Fruit fly (Drosophila melanogaster) whole organism, embryonic: Measurements from ENCODE around the gene Dpm3.

Source experiments
- Asciz ChIP-seq: fragments of 200-800 bp; sonication (Bioruptor generic); optimal IDR thresholded peaks from 2 replicates; lab custom pipeline; 2017; ENCODE audit warnings: missing biosample characterization, mild to moderate bottlenecking, missing genetic modification characterization, missing genetic modification reagents
- B-H2 ChIP-seq: fragments of 200-800 bp; sonication (Bioruptor generic); optimal IDR thresholded peaks from 2 replicates; lab custom pipeline; 2018; ENCODE audit warnings: missing biosample characterization, mild to moderate bottlenecking, missing genetic modification characterization
- CG10462 ChIP-seq: fragments of 200-800 bp; sonication (Bioruptor generic); optimal IDR thresholded peaks from 2 replicates; lab custom pipeline; 2016; ENCODE audit warnings: missing biosample characterization, missing genetic modification characterization
- CG10979 ChIP-seq: fragments of 200-800 bp; sonication (Bioruptor generic); optimal IDR thresholded peaks from 2 replicates; lab custom pipeline; 2018; ENCODE audit warnings: missing biosample characterization, mild to moderate bottlenecking, missing genetic modification characterization, moderate library complexity
- CG1602 ChIP-seq: fragments of 200-800 bp; sonication (Bioruptor generic); optimal IDR thresholded peaks from 3 replicates; lab custom pipeline; 2016; ENCODE audit warnings: missing biosample characterization, missing genetic modification characterization
- CG17802 ChIP-seq: fragments of 200-800 bp; sonication (Bioruptor generic); optimal IDR thresholded peaks from 2 replicates; lab custom pipeline; 2018; ENCODE audit warnings: missing biosample characterization, mild to moderate bottlenecking, missing genetic modification characterization, moderate library complexity
- CG2120 ChIP-seq: fragments of 200-800 bp; sonication (Bioruptor generic); optimal IDR thresholded peaks from 3 replicates; lab custom pipeline; 2016; ENCODE audit warnings: missing biosample characterization, missing genetic modification characterization
- CG2202 ChIP-seq: fragments of 200-800 bp; sonication (Bioruptor generic); optimal IDR thresholded peaks from 2 replicates; lab custom pipeline; 2018; ENCODE audit warnings: missing biosample characterization, mild to moderate bottlenecking, missing genetic modification characterization
- CG2678 ChIP-seq: fragments of 200-800 bp; sonication (Bioruptor generic); optimal IDR thresholded peaks from 3 replicates; lab custom pipeline; 2019; ENCODE audit warnings: missing biosample characterization, mild to moderate bottlenecking, missing genetic modification characterization, moderate library complexity
- CG30403 ChIP-seq: fragments of 200-800 bp; sonication (Bioruptor generic); optimal IDR thresholded peaks from 3 replicates; lab custom pipeline; 2016; ENCODE audit warnings: missing biosample characterization, missing genetic modification characterization
- CG31441 ChIP-seq: fragments of 200-800 bp; sonication (Bioruptor generic); IDR thresholded peaks from 2 replicates; pipeline ENCODE4 v1.3.6; 2022; ENCODE audit warnings: missing biosample characterization, missing genetic modification characterization
- CG3281 ChIP-seq: fragments of 200-800 bp; sonication (Bioruptor generic); optimal IDR thresholded peaks from 3 replicates; lab custom pipeline; 2017; ENCODE audit warnings: missing biosample characterization, mild to moderate bottlenecking, missing genetic modification characterization
- CG33213 ChIP-seq: fragments of 200-800 bp; sonication (Bioruptor generic); optimal IDR thresholded peaks from 3 replicates; lab custom pipeline; 2016; ENCODE audit warnings: missing biosample characterization, missing genetic modification characterization
- CG34422 ChIP-seq: fragments of 200-800 bp; sonication (Bioruptor generic); IDR thresholded peaks from 3 replicates; pipeline ENCODE4 v1.3.6; 2022; ENCODE audit warnings: missing biosample characterization, missing genetic modification characterization
- CG6689 ChIP-seq: fragments of 200-800 bp; sonication (Bioruptor generic); IDR thresholded peaks from 2 replicates; pipeline ENCODE4 v1.3.6; 2022; ENCODE audit warnings: missing biosample characterization, missing genetic modification characterization
- CG7963 ChIP-seq: fragments of 200-800 bp; sonication (Bioruptor generic); IDR thresholded peaks from 3 replicates; pipeline ENCODE4 v1.3.6; 2022; ENCODE audit warnings: missing biosample characterization, missing genetic modification characterization; ENCODE audit not compliant: partially characterized antibody
- CG8478 ChIP-seq: fragments of >200 bp; optimal IDR thresholded peaks from 2 replicates; lab custom pipeline; 2018
- CTCF ChIP-seq: fragments of 200-800 bp; sonication (Bioruptor generic); optimal IDR thresholded peaks from 2 replicates; lab custom pipeline; 2017; ENCODE audit warnings: missing biosample characterization, mild to moderate bottlenecking, missing genetic modification characterization, moderate library complexity
- CoRest ChIP-seq: fragments of 200-800 bp; sonication (Bioruptor generic); optimal IDR thresholded peaks from 3 replicates; lab custom pipeline; 2018; ENCODE audit warnings: missing biosample characterization, mild to moderate bottlenecking, missing genetic modification characterization, moderate library complexity
- D19B ChIP-seq: fragments of 200-800 bp; sonication (Bioruptor generic); optimal IDR thresholded peaks from 2 replicates; lab custom pipeline; 2017; ENCODE audit warnings: missing biosample characterization, mild to moderate bottlenecking, missing genetic modification characterization
- Dp ChIP-seq: fragments of 200-800 bp; sonication (Bioruptor generic); optimal IDR thresholded peaks from 2 replicates; lab custom pipeline; 2018; ENCODE audit warnings: missing biosample characterization, mild to moderate bottlenecking, missing genetic modification characterization, moderate library complexity
- E2f1 ChIP-seq: fragments of 200-800 bp; sonication (Bioruptor generic); IDR thresholded peaks from 2 replicates; pipeline ENCODE4 v1.3.6; 2022; ENCODE audit warnings: missing biosample characterization, missing genetic modification characterization
- Fer3 ChIP-seq: fragments of 200-800 bp; sonication (Bioruptor generic); optimal IDR thresholded peaks from 2 replicates; lab custom pipeline; 2018; ENCODE audit warnings: missing biosample characterization, mild to moderate bottlenecking, missing genetic modification characterization, moderate library complexity
- GATAe ChIP-seq: fragments of 200-800 bp; sonication (Bioruptor generic); conservative IDR thresholded peaks from 2 replicates; pipeline ENCODE4 v1.3.6; 2022; ENCODE audit warnings: missing biosample characterization, missing genetic modification characterization
- Hmx ChIP-seq: fragments of 200-800 bp; sonication (Bioruptor generic); optimal IDR thresholded peaks from 2 replicates; lab custom pipeline; 2016; ENCODE audit warnings: missing biosample characterization, missing genetic modification characterization
- MBD-R2 ChIP-seq: fragments of 200-800 bp; sonication (Bioruptor generic); IDR thresholded peaks from 2 replicates; pipeline ENCODE4 v1.3.6; 2022; ENCODE audit warnings: missing biosample characterization, missing genetic modification characterization
- Meics ChIP-seq: fragments of 200-800 bp; sonication (Bioruptor generic); optimal IDR thresholded peaks from 2 replicates; lab custom pipeline; 2017; ENCODE audit warnings: missing biosample characterization, mild to moderate bottlenecking, missing genetic modification characterization
- NfI ChIP-seq: fragments of 200-800 bp; sonication (Bioruptor generic); optimal IDR thresholded peaks from 3 replicates; lab custom pipeline; 2018; ENCODE audit warnings: missing biosample characterization, mild to moderate bottlenecking, missing genetic modification characterization, moderate library complexity
- Optix ChIP-seq: fragments of 200-800 bp; sonication (Bioruptor generic); IDR thresholded peaks from 3 replicates; pipeline ENCODE4 v1.3.6; 2022; ENCODE audit warnings: missing biosample characterization, missing genetic modification characterization
- Pdp1 ChIP-seq, 2 experiments: fragments of 200-800 bp; sonication (Bioruptor generic); optimal IDR thresholded peaks; 3 replicates each; lab custom pipeline; 2016; ENCODE audit warnings: missing biosample characterization in 2 of 2, missing genetic modification characterization in 2 of 2, mild to moderate bottlenecking in 1 of 2, moderate library complexity in 1 of 2
- Six4 ChIP-seq: fragments of 200-800 bp; sonication (Bioruptor generic); optimal IDR thresholded peaks from 2 replicates; lab custom pipeline; 2016; ENCODE audit warnings: missing biosample characterization, missing genetic modification characterization
- Ssrp ChIP-seq: fragments of 200-800 bp; sonication (Bioruptor generic); optimal IDR thresholded peaks from 2 replicates; lab custom pipeline; 2018; ENCODE audit warnings: missing biosample characterization, mild to moderate bottlenecking, missing genetic modification characterization, moderate library complexity
- Xrp1 ChIP-seq: fragments of 200-800 bp; sonication (Bioruptor generic); IDR thresholded peaks from 2 replicates; pipeline ENCODE4 v1.3.6; 2022; ENCODE audit warnings: missing biosample characterization, missing genetic modification characterization
- caup ChIP-seq: fragments of 200-800 bp; sonication (Bioruptor generic); optimal IDR thresholded peaks from 3 replicates; lab custom pipeline; 2017; ENCODE audit warnings: missing biosample characterization, mild to moderate bottlenecking, missing genetic modification characterization, moderate library complexity; ENCODE audit not compliant: severe bottlenecking
- chinmo ChIP-seq: fragments of 200-800 bp; sonication (Bioruptor generic); IDR thresholded peaks from 4 replicates; pipeline ENCODE4 v1.3.6; 2022; ENCODE audit warnings: missing biosample characterization, missing genetic modification characterization; ENCODE audit not compliant: partially characterized antibody
- disco-r ChIP-seq: fragments of 200-800 bp; sonication (Bioruptor generic); optimal IDR thresholded peaks from 2 replicates; lab custom pipeline; 2016; ENCODE audit warnings: missing biosample characterization, missing genetic modification characterization
- fu2 ChIP-seq: fragments of 200-800 bp; sonication (Bioruptor generic); optimal IDR thresholded peaks from 2 replicates; lab custom pipeline; 2016; ENCODE audit warnings: missing biosample characterization, missing genetic modification characterization
- klu ChIP-seq: fragments of 200-800 bp; sonication (Bioruptor generic); IDR thresholded peaks from 2 replicates; pipeline ENCODE4 v1.3.6; 2022; ENCODE audit warnings: missing biosample characterization, missing genetic modification characterization
- luna ChIP-seq: fragments of 200-800 bp; sonication (Bioruptor generic); optimal IDR thresholded peaks from 2 replicates; lab custom pipeline; 2016; ENCODE audit warnings: missing biosample characterization, missing genetic modification characterization
- maf-S ChIP-seq: fragments of 200-800 bp; sonication (Bioruptor generic); optimal IDR thresholded peaks from 2 replicates; lab custom pipeline; 2016; ENCODE audit warnings: missing biosample characterization, missing genetic modification characterization
- mam ChIP-seq: fragments of 200-800 bp; sonication (Bioruptor generic); optimal IDR thresholded peaks from 3 replicates; lab custom pipeline; 2016; ENCODE audit warnings: missing biosample characterization, missing genetic modification characterization
- nmo ChIP-seq: fragments of 200-800 bp; sonication (Bioruptor generic); optimal IDR thresholded peaks from 2 replicates; lab custom pipeline; 2018; ENCODE audit warnings: missing biosample characterization, mild to moderate bottlenecking, missing genetic modification characterization, moderate library complexity
- otp ChIP-seq: fragments of 200-800 bp; sonication (Bioruptor generic); IDR thresholded peaks from 3 replicates; pipeline ENCODE4, ENCODE4 v1.3.6; 2022; ENCODE audit warnings: missing biosample characterization, missing genetic modification characterization
- pho ChIP-seq: fragments of 200-800 bp; sonication (Bioruptor generic); optimal IDR thresholded peaks from 2 replicates; lab custom pipeline; 2016; ENCODE audit warnings: missing biosample characterization, missing genetic modification characterization
- sc ChIP-seq, 3 experiments: fragments of >200 bp in 2 of 3; fragments of 200-800 bp in 1 of 3; sonication (Bioruptor generic) in 1 of 3; optimal IDR thresholded peaks; 2 replicates in 2 of 3; 3 replicates in 1 of 3; lab custom pipeline; 2017; ENCODE audit warnings: mild to moderate bottlenecking in 1 of 3, missing biosample characterization in 1 of 3, missing genetic modification characterization in 1 of 3, missing genetic modification reagents in 1 of 3
- tio ChIP-seq: fragments of 200-800 bp; sonication (Bioruptor generic); optimal IDR thresholded peaks from 2 replicates; lab custom pipeline; 2017; ENCODE audit warnings: missing biosample characterization, missing genetic modification characterization, inconsistent platforms
- tna ChIP-seq: fragments of 200-800 bp; sonication (Bioruptor generic); IDR thresholded peaks from 2 replicates; pipeline ENCODE4 v1.3.6; 2022; ENCODE audit warnings: missing biosample characterization, missing genetic modification characterization; ENCODE audit not compliant: partially characterized antibody
- unc-4 ChIP-seq: fragments of 200-800 bp; sonication (Bioruptor generic); IDR thresholded peaks from 2 replicates; pipeline ENCODE4 v1.3.6; 2022; ENCODE audit warnings: missing biosample characterization, missing genetic modification characterization; ENCODE audit not compliant: partially characterized antibody
- unpg ChIP-seq: fragments of 200-800 bp; sonication (Bioruptor generic); optimal IDR thresholded peaks from 3 replicates; lab custom pipeline; 2018; ENCODE audit warnings: missing biosample characterization, mild to moderate bottlenecking, missing genetic modification characterization, moderate library complexity
- vnd ChIP-seq: fragments of 200-800 bp; sonication (Bioruptor generic); IDR thresholded peaks from 3 replicates; pipeline ENCODE4 v1.3.6; 2022; ENCODE audit warnings: missing biosample characterization, missing genetic modification characterization; ENCODE audit not compliant: partially characterized antibody
- zfh1 ChIP-seq: fragments of 200-800 bp; sonication (Bioruptor generic); IDR thresholded peaks from 3 replicates; pipeline ENCODE4 v1.3.6; 2022; ENCODE audit warnings: missing biosample characterization, missing genetic modification characterization

Dpm3 gene

dm6 chr3R:13446489-13446888, 43.6 kb upstream of the Dpm3 start (continued):
- TF ChIP-seq Pdp1 (GFP tag; optimal IDR thresholded peaks at IDR 0.05; lab: Kevin White, UChicago): peak; percentile 27 to 56
- TF ChIP-seq CoRest: peak; percentile 78
- TF ChIP-seq Asciz (GFP tag; lab: Kevin White, UChicago): peak; percentile 8
- TF ChIP-seq GATAe (GFP tag; lab: Robert Waterston, UW): no peak
- TF ChIP-seq unpg (GFP tag; lab: Kevin White, UChicago): peak; percentile 69
- TF ChIP-seq CTCF (GFP tag; lab: Kevin White, UChicago): no peak
- no peak for TF ChIP-seq luna
- TF ChIP-seq disco-r (GFP tag; lab: Kevin White, UChicago): no peak
- TF ChIP-seq Dp (GFP tag; lab: Kevin White, UChicago): no peak
- no peak for TF ChIP-seq MBD-R2 (GFP tag; lab: Robert Waterston, UW)
- TF ChIP-seq CG10462 (GFP tag; lab: Kevin White, UChicago): peak; percentile 11
- no peak for TF ChIP-seq klu (GFP tag; lab: Robert Waterston, UW)
- TF ChIP-seq D19B (GFP tag; lab: Kevin White, UChicago): peak; percentile 2
- TF ChIP-seq B-H2 (GFP tag; lab: Kevin White, UChicago): no peak
- TF ChIP-seq unc-4 (GFP tag; lab: Robert Waterston, UW): no peak
- TF ChIP-seq CG6689 (GFP tag; lab: Robert Waterston, UW): no peak; the same call in 1 of the 2 replicates
- TF ChIP-seq Ssrp: peak; percentile 51
- peak; percentile 21 for TF ChIP-seq Hmx (GFP tag; lab: Kevin White, UChicago)
- no peak for TF ChIP-seq CG17802 (tag; lab: Kevin White, UChicago)
- TF ChIP-seq otp (GFP tag; lab: Robert Waterston, UW): no peak
- TF ChIP-seq caup (GFP tag; lab: Kevin White, UChicago): no peak
- TF ChIP-seq CG31441: peak; percentile 80
- TF ChIP-seq Fer3 (tag; lab: Kevin White, UChicago): peak; percentile 42
- TF ChIP-seq Xrp1 (GFP tag; lab: Robert Waterston, UW): peak; percentile 60
- TF ChIP-seq fu2 (GFP tag; lab: Kevin White, UChicago): no peak
- peak; percentile 5 for TF ChIP-seq CG3281 (GFP tag; lab: Kevin White, UChicago)
- no peak for TF ChIP-seq CG33213
- peak; percentile 37 for TF ChIP-seq mam (GFP tag; lab: Kevin White, UChicago)
- TF ChIP-seq Optix (GFP tag; lab: Robert Waterston, UW): no peak
- TF ChIP-seq NfI (GFP tag; lab: Kevin White, UChicago): peak; percentile 43
- TF ChIP-seq CG2678: peak; percentile 71
- peak; percentile 6 for TF ChIP-seq Six4
- TF ChIP-seq CG1602 (GFP tag; lab: Kevin White, UChicago): peak; percentile 13
- peak; percentile 43 for TF ChIP-seq tio
- no peak for TF ChIP-seq zfh1 (GFP tag; lab: Robert Waterston, UW)
- TF ChIP-seq pho (GFP tag; lab: Kevin White, UChicago): peak; percentile 8
- TF ChIP-seq E2f1: 0 out of 2 replicates have a peak, but pooled peaks have one; percentile 13
- TF ChIP-seq sc (optimal IDR thresholded peaks at IDR 0.05; lab: Kevin White, UChicago): no peak
- TF ChIP-seq sc (GFP tag; optimal IDR thresholded peaks at IDR 0.05; lab: Kevin White, UChicago): peak; percentile 8
- TF ChIP-seq Meics (GFP tag; lab: Kevin White, UChicago): peak; percentile 59
- TF ChIP-seq tna (GFP tag; lab: Robert Waterston, UW): no peak
- TF ChIP-seq vnd (GFP tag; lab: Robert Waterston, UW): no peak
- peak; percentile 65 for TF ChIP-seq CG30403 (GFP tag; lab: Kevin White, UChicago)
- peak; percentile 21 for TF ChIP-seq CG2202 (tag; lab: Kevin White, UChicago)
- TF ChIP-seq CG2120 (GFP tag; lab: Kevin White, UChicago): peak; percentile 75
- no peak for TF ChIP-seq CG8478 (lab: Kevin White, UChicago)
- no peak for TF ChIP-seq CG34422 (GFP tag; lab: Robert Waterston, UW)
- TF ChIP-seq CG7963: no peak
- peak; percentile 66 for TF ChIP-seq nmo (GFP tag; lab: Kevin White, UChicago)
- no peak for TF ChIP-seq maf-S (GFP tag; lab: Kevin White, UChicago)
- peak; percentile 61 for TF ChIP-seq CG10979 (tag; lab: Kevin White, UChicago)
- TF ChIP-seq chinmo (GFP tag; lab: Robert Waterston, UW): no peak
